Fruit fly (Drosophila melanogaster): ENCODE measurements around the gene Cpr72Ec.

Gene Cpr72Ec

DNA sequence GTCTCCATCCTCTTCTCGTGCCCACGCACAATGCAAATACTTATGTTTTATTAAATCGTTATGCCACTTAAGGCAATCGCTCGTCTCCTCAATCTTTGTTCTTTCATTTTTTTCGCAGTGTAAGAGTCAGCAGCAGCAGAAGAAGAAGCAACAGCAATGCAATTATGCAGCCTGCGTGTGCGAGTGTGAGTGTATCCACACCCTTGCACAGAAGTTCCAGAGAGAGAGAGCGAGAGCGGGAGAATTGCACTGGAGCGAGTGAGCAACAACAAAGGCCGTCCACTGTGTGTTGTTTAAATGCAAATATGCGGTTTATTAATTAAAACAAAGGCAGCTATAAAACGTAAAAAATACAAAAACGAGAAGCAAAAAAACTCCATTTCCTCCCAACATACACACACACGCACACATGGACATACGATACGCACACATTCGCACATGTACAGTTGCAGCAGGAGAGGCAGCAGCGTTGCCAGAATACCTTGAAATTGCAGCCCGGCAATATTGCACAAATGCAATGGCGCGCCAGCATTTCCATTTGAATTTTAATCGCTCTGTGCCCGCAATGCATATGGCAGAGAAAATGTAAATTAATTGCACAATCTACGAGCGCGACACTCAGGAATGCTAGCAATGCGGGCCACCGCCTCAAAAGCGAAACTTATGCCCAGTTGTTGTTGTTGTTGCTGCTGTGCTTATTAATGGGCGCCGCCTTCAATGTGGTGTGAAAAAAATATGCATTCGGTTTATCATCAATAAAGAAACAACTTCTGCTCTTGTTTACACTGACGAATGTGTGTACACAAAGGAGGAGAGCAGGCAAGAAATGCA is 41.7 kb upstream of the Cpr72Ec start (continued):
- TF ChIP-seq CG10654 (GFP tag; optimal IDR thresholded peaks at IDR 0.05): peak; percentile 24
- peak; percentile 29 for TF ChIP-seq Neu2 (GFP tag; optimal IDR thresholded peaks at IDR 0.05; ENCODE audit: borderline replicate concordance)
- no peak for TF ChIP-seq crol (GFP tag; IDR thresholded peaks at IDR 0.05)
- TF ChIP-seq CG7372 (GFP tag; IDR thresholded peaks at IDR 0.05): no peak
- no peak for TF ChIP-seq HLH3B (GFP tag; IDR thresholded peaks at IDR 0.05)
- TF ChIP-seq ttk (GFP tag; IDR thresholded peaks at IDR 0.05): no peak
- TF ChIP-seq fd3F (GFP tag; optimal IDR thresholded peaks at IDR 0.05): no peak
- no peak for TF ChIP-seq D (optimal IDR thresholded peaks at IDR 0.05)
- peak; percentile 78 for TF ChIP-seq D (GFP tag; optimal IDR thresholded peaks at IDR 0.05)
- no peak for TF ChIP-seq CG42726 (GFP tag; IDR thresholded peaks at IDR 0.05; ENCODE audit: partially characterized antibody)
- no peak; the same call in 2 of the 3 replicates for TF ChIP-seq CG17361 (GFP tag; IDR thresholded peaks at IDR 0.05)
- TF ChIP-seq CG1529 (GFP tag; optimal IDR thresholded peaks at IDR 0.05): peak; percentile 44
- TF ChIP-seq CG13287 (GFP tag; IDR thresholded peaks at IDR 0.05; ENCODE audit: partially characterized antibody): no peak
- peak; percentile 54 for TF ChIP-seq CG12236 (GFP tag; optimal IDR thresholded peaks at IDR 0.05)
- peak; percentile 55 for TF ChIP-seq bab2 (GFP tag; optimal IDR thresholded peaks at IDR 0.05)
- TF ChIP-seq CG4730 (GFP tag; IDR thresholded peaks at IDR 0.05): no peak
- no peak for TF ChIP-seq Rx (GFP tag; IDR thresholded peaks at IDR 0.05)
- TF ChIP-seq CG18011 (GFP tag; optimal IDR thresholded peaks at IDR 0.05): no peak
- TF ChIP-seq NK7.1 (GFP tag; optimal IDR thresholded peaks at IDR 0.05): peak; percentile 43
- TF ChIP-seq CG13424 (tag; optimal IDR thresholded peaks at IDR 0.05): no peak
- no peak for TF ChIP-seq Opbp (GFP tag; IDR thresholded peaks at IDR 0.05; ENCODE audit: partially characterized antibody)
- no peak for TF ChIP-seq cwo (GFP tag; optimal IDR thresholded peaks at IDR 0.05)
- no peak for TF ChIP-seq fu2 (GFP tag; optimal IDR thresholded peaks at IDR 0.05)
- peak; percentile 31 for TF ChIP-seq CG13123 (GFP tag; optimal IDR thresholded peaks at IDR 0.05)
- peak; percentile 46 for TF ChIP-seq CG5180 (GFP tag; optimal IDR thresholded peaks at IDR 0.05)
- TF ChIP-seq Atf3 (GFP tag; optimal IDR thresholded peaks at IDR 0.05): peak; percentile 50
- TF ChIP-seq abd-A (tag; optimal IDR thresholded peaks at IDR 0.05): no peak
- TF ChIP-seq unpg (GFP tag; optimal IDR thresholded peaks at IDR 0.05): no peak
- no peak for TF ChIP-seq CG6791 (GFP tag; IDR thresholded peaks at IDR 0.05; ENCODE audit: partially characterized antibody)
- TF ChIP-seq CG11456 (GFP tag; IDR thresholded peaks at IDR 0.05): no peak
- TF ChIP-seq dpn (GFP tag; optimal IDR thresholded peaks at IDR 0.05): peak in 1 of 2 experiments; percentile 25
- no peak for TF ChIP-seq Ets65A (GFP tag)
- no peak for TF ChIP-seq Nf-YC (tag; optimal IDR thresholded peaks at IDR 0.05)
- TF ChIP-seq prd (optimal IDR thresholded peaks at IDR 0.05): no peak
- peak; percentile 63 for TF ChIP-seq prd (GFP tag; IDR thresholded peaks at IDR 0.05)
- peak; percentile 95 for TF ChIP-seq fd102C (GFP tag; optimal IDR thresholded peaks at IDR 0.05)
- TF ChIP-seq dmrt11E (tag; optimal IDR thresholded peaks at IDR 0.05): peak; percentile 71
- no peak for TF ChIP-seq ewg (GFP tag; optimal IDR thresholded peaks at IDR 0.05)
- TF ChIP-seq Tbp (GFP tag; optimal IDR thresholded peaks at IDR 0.05): no peak
- no peak for TF ChIP-seq CG14667 (GFP tag; IDR thresholded peaks at IDR 0.05)
- TF ChIP-seq wdn (GFP tag; IDR thresholded peaks at IDR 0.05): no peak
- TF ChIP-seq CG1792 (GFP tag; optimal IDR thresholded peaks at IDR 0.05): peak; percentile 33
- TF ChIP-seq CG1233 (GFP tag; optimal IDR thresholded peaks at IDR 0.05): peak; percentile 74
- peak; percentile 29 for TF ChIP-seq CG8281 (tag; optimal IDR thresholded peaks at IDR 0.05)
- TF ChIP-seq ranshi (GFP tag; IDR thresholded peaks at IDR 0.05): 0 out of 2 replicates have a peak, but pooled peaks have one; percentile 33
- peak; percentile 70 for TF ChIP-seq CG6254 (GFP tag; optimal IDR thresholded peaks at IDR 0.05)
- TF ChIP-seq CG12942 (GFP tag; optimal IDR thresholded peaks at IDR 0.05): peak; percentile 59
- TF ChIP-seq oc (tag; optimal IDR thresholded peaks at IDR 0.05): no peak
- TF ChIP-seq CG12769 (tag; optimal IDR thresholded peaks at IDR 0.05): no peak
- TF ChIP-seq CG11085 (GFP tag; IDR thresholded peaks at IDR 0.05): no peak
